Worm (Caenorhabditis elegans) whole organism, mixed stage, embryonic: ENCODE data around the gene spe-18.

ENCODE experiments used
- blmp-1 ChIP-seq: fragments of 150-350 bp; optimal IDR thresholded peaks from 2 replicates; lab custom pipeline; 2014; ENCODE audit warnings: missing biosample characterization, missing genetic modification characterization
- elt-3 ChIP-seq: fragments of 150-350 bp; optimal IDR thresholded peaks from 2 replicates; lab custom pipeline; 2014; ENCODE audit warnings: missing biosample characterization, missing genetic modification characterization
- nhr-28 ChIP-seq: fragments of 150-350 bp; optimal IDR thresholded peaks from 2 replicates; lab custom pipeline; 2014; ENCODE audit warnings: missing biosample characterization, missing genetic modification characterization
- nhr-76 ChIP-seq: sonication (generic microtip); optimal IDR thresholded peaks from 2 replicates; lab custom pipeline; 2017; ENCODE audit warnings: missing biosample characterization, missing genetic modification characterization
- snpc-4 ChIP-seq: fragments of 150-350 bp; optimal IDR thresholded peaks from 2 replicates; lab custom pipeline; 2014; ENCODE audit warnings: missing biosample characterization, missing genetic modification characterization
- tbx-8 ChIP-seq: fragments of 200-800 bp; sonication (Bioruptor generic); optimal IDR thresholded peaks from 2 replicates; lab custom pipeline; 2018; ENCODE audit warnings: mild to moderate bottlenecking, missing genetic modification characterization, moderate library complexity, missing compliant biosample characterization
- unc-62 ChIP-seq: fragments of 150-350 bp; optimal IDR thresholded peaks from 2 replicates; lab custom pipeline; 2014; ENCODE audit warnings: missing biosample characterization, missing genetic modification reagents, missing genetic modification characterization
- zip-8 ChIP-seq: fragments of 150-350 bp; optimal IDR thresholded peaks from 2 replicates; lab custom pipeline; 2014; ENCODE audit warnings: missing biosample characterization, missing genetic modification characterization
- ztf-11 ChIP-seq: fragments of 150-350 bp; optimal IDR thresholded peaks from 2 replicates; lab custom pipeline; 2014; ENCODE audit warnings: missing biosample characterization, missing genetic modification characterization

- no peak for TF ChIP-seq unc-62 (GFP tag; lab: Kevin White, UChicago)
- TF ChIP-seq snpc-4, result no peak
- no peak for TF ChIP-seq tbx-8 (GFP tag; lab: Kevin White, UChicago)
- no peak for TF ChIP-seq blmp-1 (tag; lab: Kevin White, UChicago)
- TF ChIP-seq ztf-11 (tag; lab: Kevin White, UChicago), result no peak
- no peak for TF ChIP-seq nhr-28 (tag; lab: Kevin White, UChicago)
- TF ChIP-seq zip-8, result no peak
- TF ChIP-seq nhr-76 (tag; lab: Kevin White, UChicago), result no peak
- no peak for TF ChIP-seq elt-3 (tag; lab: Kevin White, UChicago)
These were observed 9.8 kb upstream of the spe-18 start for ce11 chrII:13163009-13163408.
